Worm (Caenorhabditis elegans) whole organism, young adult: ENCODE results near the gene rpb-12.
A peak's percentile ranks its signal among the peaks of the same experiment; 100 is the strongest.

Experiments used
- B0336.3 ChIP-seq: fragments of 200-800 bp; sonication (Bioruptor generic); IDR thresholded peaks from 2 replicates; pipeline ENCODE4 v1.3.6; 2022; ENCODE audit warnings: missing genetic modification characterization, missing compliant biosample characterization
- C06A6.2 ChIP-seq: fragments of 200-800 bp; sonication (Bioruptor generic); conservative IDR thresholded peaks from 2 replicates; pipeline ENCODE4 v1.3.6; 2022; ENCODE audit warnings: missing genetic modification characterization, missing compliant biosample characterization
- C17E4.6 ChIP-seq: fragments of 200-800 bp; sonication (Bioruptor generic); IDR thresholded peaks from 2 replicates; pipeline ENCODE4 v1.3.6; 2022; ENCODE audit warnings: missing genetic modification reagents, missing genetic modification characterization, missing compliant biosample characterization
- D2030.7 ChIP-seq: fragments of 200-800 bp; sonication (Bioruptor generic); IDR thresholded peaks from 2 replicates; pipeline ENCODE4 v1.3.6; 2022; ENCODE audit warnings: missing genetic modification reagents, missing genetic modification characterization, missing compliant biosample characterization
- F33H1.4 ChIP-seq: fragments of 200-800 bp; sonication (Bioruptor generic); IDR thresholded peaks from 2 replicates; pipeline ENCODE4 v1.3.6; 2022; ENCODE audit warnings: missing genetic modification reagents, missing genetic modification characterization, missing compliant biosample characterization
- F37B4.10 ChIP-seq: fragments of 200-800 bp; sonication (Bioruptor generic); IDR thresholded peaks from 2 replicates; pipeline ENCODE4 v1.3.6; 2022; ENCODE audit warnings: missing genetic modification characterization, missing compliant biosample characterization
- F39B2.1 ChIP-seq: fragments of 200-800 bp; sonication (Bioruptor generic); IDR thresholded peaks from 2 replicates; pipeline ENCODE4 v1.3.6; 2022; ENCODE audit warnings: missing genetic modification reagents, missing genetic modification characterization, missing compliant biosample characterization
- F49E8.2 ChIP-seq: sonication (generic microtip); optimal IDR thresholded peaks from 3 replicates; lab custom pipeline; 2017; ENCODE audit warnings: missing genetic modification characterization, mild to moderate bottlenecking, missing compliant biosample characterization, antibody characterized with exemption, moderate library complexity; ENCODE audit not compliant: insufficient read depth
- Y79H2A.3 ChIP-seq: fragments of 200-800 bp; sonication (Bioruptor generic); conservative IDR thresholded peaks from 2 replicates; pipeline ENCODE4 v1.3.6; 2022; ENCODE audit warnings: missing genetic modification reagents, missing genetic modification characterization, missing compliant biosample characterization
- Y95B8A.8 ChIP-seq: fragments of 200-800 bp; sonication (Bioruptor generic); IDR thresholded peaks from 2 replicates; pipeline ENCODE4 v1.3.6; 2022; ENCODE audit warnings: missing genetic modification reagents, missing genetic modification characterization, missing compliant biosample characterization
- aptf-2 ChIP-seq: fragments of 200-800 bp; sonication (Bioruptor generic); conservative IDR thresholded peaks from 2 replicates; pipeline ENCODE4 v1.3.6; 2022; ENCODE audit warnings: missing genetic modification reagents, missing genetic modification characterization, missing compliant biosample characterization
- aptf-3 ChIP-seq: fragments of 200-800 bp; sonication (Bioruptor generic); IDR thresholded peaks from 2 replicates; pipeline ENCODE4 v1.3.6; 2022; ENCODE audit warnings: missing genetic modification characterization, missing compliant biosample characterization
- athp-1 ChIP-seq: sonication (generic microtip); optimal IDR thresholded peaks from 2 replicates; lab custom pipeline; 2017; ENCODE audit warnings: mild to moderate bottlenecking, missing genetic modification characterization, missing compliant biosample characterization
- attf-5 ChIP-seq: fragments of 200-800 bp; sonication (Bioruptor generic); optimal IDR thresholded peaks from 2 replicates; lab custom pipeline; 2018; ENCODE audit warnings: mild to moderate bottlenecking, missing genetic modification characterization, missing compliant biosample characterization
- bed-1 ChIP-seq: fragments of 200-800 bp; sonication (Bioruptor generic); IDR thresholded peaks from 2 replicates; pipeline ENCODE4 v1.3.6; 2022; ENCODE audit warnings: missing genetic modification reagents, missing genetic modification characterization, missing compliant biosample characterization
- cebp-1 ChIP-seq, 2 experiments: fragments of 200-800 bp in 1 of 2; sonication (Bioruptor generic) in 1 of 2; sonication (generic microtip) in 1 of 2; IDR thresholded peaks in 1 of 2; optimal IDR thresholded peaks in 1 of 2; 2 replicates each; pipeline versions ENCODE4 v1.3.6 to Lab custom; 2017 to 2022; ENCODE audit warnings: missing compliant biosample characterization in 2 of 2, missing genetic modification characterization in 2 of 2, mild to moderate bottlenecking in 1 of 2, missing genetic modification reagents in 1 of 2, moderate library complexity in 1 of 2
- ceh-100 ChIP-seq: fragments of 200-800 bp; sonication (Bioruptor generic); IDR thresholded peaks from 2 replicates; pipeline ENCODE4 v1.3.6; 2022; ENCODE audit warnings: missing genetic modification reagents, missing genetic modification characterization, missing compliant biosample characterization
- ceh-27 ChIP-seq: fragments of 200-800 bp; sonication (Bioruptor generic); optimal IDR thresholded peaks from 2 replicates; lab custom pipeline; 2018; ENCODE audit warnings: mild to moderate bottlenecking, missing genetic modification characterization, moderate library complexity, missing compliant biosample characterization
- ceh-40 ChIP-seq: fragments of 200-800 bp; sonication (Bioruptor generic); IDR thresholded peaks from 2 replicates; pipeline ENCODE4 v1.3.6; 2022; ENCODE audit warnings: missing genetic modification characterization, missing compliant biosample characterization
- ceh-58 ChIP-seq: fragments of 200-800 bp; sonication (Bioruptor generic); IDR thresholded peaks from 2 replicates; pipeline ENCODE4 v1.3.6; 2022; ENCODE audit warnings: missing genetic modification characterization, missing compliant biosample characterization
- dox-1 ChIP-seq: fragments of 200-800 bp; sonication (Bioruptor generic); IDR thresholded peaks from 2 replicates; pipeline ENCODE4 v1.3.6; 2022; ENCODE audit warnings: missing genetic modification reagents, missing genetic modification characterization, missing compliant biosample characterization
- efl-1 ChIP-seq: fragments of 150-350 bp; optimal IDR thresholded peaks from 2 replicates; lab custom pipeline; 2014; ENCODE audit warnings: missing biosample characterization, missing genetic modification reagents, missing genetic modification characterization
- egl-18 ChIP-seq: fragments of 200-800 bp; sonication (Bioruptor generic); IDR thresholded peaks from 2 replicates; pipeline ENCODE4 v1.3.6; 2022; ENCODE audit warnings: missing genetic modification reagents, missing genetic modification characterization, missing compliant biosample characterization
- egl-44 ChIP-seq: fragments of 200-800 bp; sonication (Bioruptor generic); IDR thresholded peaks from 2 replicates; pipeline ENCODE4 v1.3.6; 2022; ENCODE audit warnings: missing genetic modification reagents, missing genetic modification characterization, missing compliant biosample characterization
- ekl-4 ChIP-seq: fragments of 200-800 bp; sonication (Bioruptor generic); IDR thresholded peaks from 2 replicates; pipeline ENCODE4 v1.3.6; 2022; ENCODE audit warnings: missing genetic modification reagents, missing genetic modification characterization, missing compliant biosample characterization
- hrde-1 ChIP-seq: sonication (generic microtip); optimal IDR thresholded peaks from 2 replicates; lab custom pipeline; 2016; ENCODE audit warnings: missing genetic modification characterization, mild to moderate bottlenecking, missing compliant biosample characterization, moderate library complexity, missing genotype, missing genetic modification reagents, borderline replicate concordance
- hsf-1 ChIP-seq: fragments of 200-800 bp; sonication (Bioruptor generic); IDR thresholded peaks from 2 replicates; pipeline ENCODE4 v1.3.6; 2022; ENCODE audit warnings: missing genetic modification reagents, missing genetic modification characterization, missing compliant biosample characterization
- let-526 ChIP-seq: fragments of 200-800 bp; sonication (Bioruptor generic); IDR thresholded peaks from 2 replicates; pipeline ENCODE4 v1.3.6; 2022; ENCODE audit warnings: missing genetic modification reagents, missing genetic modification characterization, missing compliant biosample characterization
- let-607 ChIP-seq, 2 experiments: fragments of 200-800 bp in 1 of 2; sonication (Bioruptor generic) in 1 of 2; sonication (generic microtip) in 1 of 2; optimal IDR thresholded peaks; 2 replicates each; lab custom pipeline; 2016 to 2018; ENCODE audit warnings: mild to moderate bottlenecking in 2 of 2, missing compliant biosample characterization in 2 of 2, missing genetic modification characterization in 2 of 2, moderate library complexity in 2 of 2, missing genotype in 1 of 2
- lin-26 ChIP-seq: fragments of 200-800 bp; sonication (Bioruptor generic); IDR thresholded peaks from 2 replicates; pipeline ENCODE4 v1.3.6; 2022; ENCODE audit warnings: missing genetic modification reagents, missing genetic modification characterization, missing compliant biosample characterization
- lin-40 ChIP-seq: sonication (generic microtip); optimal IDR thresholded peaks from 2 replicates; lab custom pipeline; 2016; ENCODE audit warnings: missing genetic modification characterization, mild to moderate bottlenecking, missing compliant biosample characterization, missing genotype, missing genetic modification reagents
- lin-54 ChIP-seq: fragments of 200-800 bp; sonication (Bioruptor generic); optimal IDR thresholded peaks from 2 replicates; lab custom pipeline; 2018; ENCODE audit warnings: mild to moderate bottlenecking, missing genetic modification characterization, missing compliant biosample characterization
- lir-1 ChIP-seq: fragments of 200-800 bp; sonication (Bioruptor generic); conservative IDR thresholded peaks from 2 replicates; pipeline ENCODE4 v1.3.6; 2022; ENCODE audit warnings: missing genetic modification reagents, missing genetic modification characterization, missing compliant biosample characterization
- lsl-1 ChIP-seq: fragments of 200-800 bp; sonication (Bioruptor generic); optimal IDR thresholded peaks from 2 replicates; lab custom pipeline; 2018; ENCODE audit warnings: mild to moderate bottlenecking, missing genetic modification characterization, moderate library complexity, missing compliant biosample characterization
- madf-6 ChIP-seq: fragments of 200-800 bp; sonication (Bioruptor generic); IDR thresholded peaks from 2 replicates; pipeline ENCODE4 v1.3.6; 2022; ENCODE audit warnings: missing genetic modification reagents, missing genetic modification characterization, missing compliant biosample characterization
- madf-8 ChIP-seq: fragments of 200-800 bp; sonication (Bioruptor generic); conservative IDR thresholded peaks from 2 replicates; pipeline ENCODE4 v1.3.6; 2022; ENCODE audit warnings: missing genetic modification reagents, missing genetic modification characterization, missing compliant biosample characterization
- mcd-1 ChIP-seq: fragments of 200-800 bp; sonication (Bioruptor generic); IDR thresholded peaks from 2 replicates; pipeline ENCODE4 v1.3.6; 2022; ENCODE audit warnings: missing genetic modification reagents, missing genetic modification characterization, missing compliant biosample characterization
- nfya-2 ChIP-seq: fragments of 200-800 bp; sonication (Bioruptor generic); IDR thresholded peaks from 2 replicates; pipeline ENCODE4 v1.3.6; 2022; ENCODE audit warnings: missing genetic modification reagents, missing genetic modification characterization, missing compliant biosample characterization
- nhr-120 ChIP-seq: fragments of 200-800 bp; sonication (Bioruptor generic); IDR thresholded peaks from 2 replicates; pipeline ENCODE4 v1.3.6; 2022; ENCODE audit warnings: missing genetic modification characterization, missing compliant biosample characterization
- rec-8 ChIP-seq, 2 experiments: sonication (generic microtip); optimal IDR thresholded peaks; 2 replicates each; lab custom pipeline; 2016; ENCODE audit warnings: mild to moderate bottlenecking in 2 of 2, missing genetic modification characterization in 2 of 2, missing genetic modification reagents in 2 of 2, missing genotype in 2 of 2, missing biosample characterization in 1 of 2, missing compliant biosample characterization in 1 of 2, moderate library complexity in 1 of 2
- repo-1 ChIP-seq: sonication (generic microtip); optimal IDR thresholded peaks from 2 replicates; lab custom pipeline; 2017; ENCODE audit warnings: mild to moderate bottlenecking, missing genetic modification characterization, missing compliant biosample characterization
- tlf-1 ChIP-seq: fragments of 200-800 bp; sonication (Bioruptor generic); optimal IDR thresholded peaks from 2 replicates; lab custom pipeline; 2018; ENCODE audit warnings: mild to moderate bottlenecking, missing genetic modification characterization, missing compliant biosample characterization
- unc-130 ChIP-seq: sonication (generic microtip); optimal IDR thresholded peaks from 2 replicates; lab custom pipeline; 2016; ENCODE audit warnings: missing genetic modification reagents, missing genetic modification characterization, missing compliant biosample characterization
- xnd-1 ChIP-seq: sonication (generic microtip); optimal IDR thresholded peaks from 2 replicates; lab custom pipeline; 2016; ENCODE audit warnings: missing genotype, missing genetic modification reagents, missing genetic modification characterization, missing compliant biosample characterization
- ztf-25 ChIP-seq: fragments of 200-800 bp; sonication (Bioruptor generic); IDR thresholded peaks from 2 replicates; pipeline ENCODE4 v1.3.6; 2022; ENCODE audit warnings: missing genetic modification reagents, missing genetic modification characterization, missing compliant biosample characterization
- ztf-28 ChIP-seq: fragments of 200-800 bp; sonication (Bioruptor generic); IDR thresholded peaks from 2 replicates; pipeline ENCODE4 v1.3.6; 2022; ENCODE audit warnings: missing genetic modification reagents, missing genetic modification characterization, missing compliant biosample characterization

rpb-12 gene

ce11 chrIV:9196023-9196636 is 49.5 kb upstream of the rpb-12 start (continued):
- TF ChIP-seq xnd-1 (tag; lab: Kevin White, UChicago) (peak; percentile 86), cebp-1 (GFP tag; IDR thresholded peaks at IDR 0.05; lab: Robert Waterston, UW) (peak; percentile 89), cebp-1 (tag; optimal IDR thresholded peaks at IDR 0.05; lab: Kevin White, UChicago) (peak; percentile 12), lir-1 (GFP tag; lab: Robert Waterston, UW) (peak; percentile 97), ztf-25 (GFP tag; lab: Robert Waterston, UW) (peak; percentile 99), ceh-40 (GFP tag; lab: Robert Waterston, UW) (peak; percentile 90), mcd-1 (GFP tag; lab: Robert Waterston, UW) (peak; percentile 98), let-607 (tag; optimal IDR thresholded peaks at IDR 0.05; lab: Kevin White, UChicago) (peak; percentile 61 to 91), aptf-2 (GFP tag; lab: Robert Waterston, UW) (peak; percentile 96), efl-1 (peak; percentile 39), F49E8.2 (tag; lab: Kevin White, UChicago) (peak; percentile 28), nfya-2 (0 out of 2 replicates have a peak, but pooled peaks have one; percentile 81), D2030.7 (peak; percentile 100), Y95B8A.8 (GFP tag; lab: Robert Waterston, UW) (peak; percentile 100), let-526 (GFP tag; lab: Robert Waterston, UW) (peak; percentile 94), madf-6 (GFP tag; lab: Robert Waterston, UW) (peak; percentile 100), ekl-4 (GFP tag; lab: Robert Waterston, UW) (peak; percentile 99), lin-26 (GFP tag; lab: Robert Waterston, UW) (peak; percentile 98), ceh-58 (GFP tag; lab: Robert Waterston, UW) (0 out of 2 replicates have a peak, but pooled peaks have one; percentile 9), F39B2.1 (GFP tag; lab: Robert Waterston, UW) (peak; percentile 96), nhr-120 (peak; percentile 96), ceh-27 (peak; percentile 16), ceh-100 (peak; percentile 93), tlf-1 (peak; percentile 86), F37B4.10 (GFP tag; lab: Robert Waterston, UW) (peak; percentile 99), egl-18 (peak; percentile 96), C17E4.6 (peak; percentile 100), bed-1 (GFP tag; lab: Robert Waterston, UW) (peak; percentile 97), C06A6.2 (GFP tag; lab: Robert Waterston, UW) (peak; percentile 92), Y79H2A.3 (peak; percentile 99), athp-1 (tag; lab: Kevin White, UChicago) (peak; percentile 46), repo-1 (tag; lab: Kevin White, UChicago) (peak; percentile 27), lin-54 (GFP tag; lab: Kevin White, UChicago) (peak; percentile 78), aptf-3 (GFP tag; lab: Robert Waterston, UW) (peak; percentile 89), hrde-1 (peak; percentile 24), lsl-1 (GFP tag; lab: Kevin White, UChicago) (peak; percentile 85), F33H1.4 (GFP tag; lab: Robert Waterston, UW) (peak; percentile 97), madf-8 (peak; percentile 98), B0336.3 (GFP tag; lab: Robert Waterston, UW) (0 out of 2 replicates have a peak, but pooled peaks have one; percentile 35), unc-130 (GFP tag; lab: Kevin White, UChicago) (peak; percentile 56), ztf-28 (GFP tag; lab: Robert Waterston, UW) (peak; percentile 99), dox-1 (GFP tag; lab: Robert Waterston, UW) (peak; percentile 100), rec-8 (tag; optimal IDR thresholded peaks at IDR 0.05; lab: Kevin White, UChicago) (peak in 1 of 2 experiments; percentile 32), egl-44 (GFP tag; lab: Robert Waterston, UW) (peak; percentile 97), lin-40 (peak; percentile 32), attf-5 (GFP tag; lab: Kevin White, UChicago) (peak; percentile 13), hsf-1 (GFP tag; lab: Robert Waterston, UW) (peak; percentile 96)
- TF ChIP-seq, all 124 proteins: peak for 73; not testable (repeated sequence) for 51
